Fruit fly (Drosophila melanogaster) ovary, adult (tissue): ENCODE results near the gene Takl2.

Source experiments
- CG17801 ChIP-seq: fragments of 200-800 bp; optimal IDR thresholded peaks from 2 replicates; lab custom pipeline; 2019; ENCODE audit warnings: missing biosample characterization, mild to moderate bottlenecking, missing genetic modification characterization, moderate library complexity; ENCODE audit not compliant: partially characterized antibody

The Takl2 gene

DNA sequence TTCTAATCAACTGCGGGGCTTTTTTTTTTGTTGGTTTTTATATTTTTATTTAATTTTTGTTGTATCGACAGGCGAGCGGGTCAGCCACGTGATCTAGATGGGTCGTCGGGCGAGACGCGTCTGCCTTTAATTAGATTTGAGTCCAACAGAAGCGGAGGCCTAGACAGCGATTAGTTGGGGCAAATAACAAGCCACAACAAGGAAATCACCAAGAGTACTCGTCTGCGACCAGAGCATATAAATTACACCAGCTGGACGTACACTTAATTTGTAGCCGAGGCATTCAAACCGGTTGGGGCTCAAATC lies 48.8 kb downstream of the Takl2 start:
- TF ChIP-seq CG17801 = no peak

DNA sequence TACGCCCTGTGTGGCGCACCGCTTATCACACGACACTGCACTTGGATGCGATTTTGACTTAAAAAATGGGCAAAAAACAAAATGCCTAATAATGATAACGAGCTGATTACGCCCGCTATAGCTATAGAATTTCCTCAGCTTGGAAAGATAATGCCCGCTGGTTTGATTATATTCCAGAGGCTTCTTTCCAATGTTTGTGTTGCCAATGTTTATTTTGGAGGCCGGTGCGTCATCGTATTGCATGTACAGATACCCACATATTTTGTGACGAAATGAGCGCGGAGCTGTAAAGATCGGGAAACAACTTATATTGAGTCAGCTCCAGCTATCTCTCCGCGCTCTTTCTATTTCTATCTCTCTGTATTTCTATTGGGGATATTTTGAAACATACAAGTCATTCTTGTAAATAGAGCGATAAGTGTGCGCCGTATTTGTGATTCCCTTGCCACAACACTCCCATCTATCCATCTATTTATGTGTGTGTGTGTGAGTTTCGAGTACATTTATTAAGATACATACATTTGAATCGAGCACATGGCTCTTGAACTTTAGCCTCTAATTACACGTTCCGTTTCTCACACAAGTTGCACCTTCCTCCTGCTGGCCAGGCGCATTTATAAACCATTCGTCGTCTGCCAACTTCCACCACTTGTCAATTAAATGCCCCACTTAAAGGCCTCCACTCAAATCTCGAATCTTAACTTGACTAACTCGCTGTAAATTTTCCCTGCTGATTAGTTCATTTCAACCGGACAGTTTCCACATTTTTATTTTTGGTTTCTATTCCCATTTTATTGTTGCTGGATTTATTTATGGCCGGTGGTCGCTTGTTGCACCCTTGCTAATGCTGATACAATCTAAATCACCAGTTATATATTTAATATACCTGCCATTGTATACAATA lies 49.4 kb downstream of the Takl2 start:
- no peak for TF ChIP-seq CG17801
